Worm (Caenorhabditis elegans): ENCODE measurements around the gene F45E4.5.

ce11 chrIV:7633020-7633419, 4.2 kb upstream of the F45E4.5 start, which contains the start of gene plp-1:
- TF ChIP-seq rpc-1 (optimal IDR thresholded peaks at IDR 0.05) (no peak), rpc-1 (tag; optimal IDR thresholded peaks at IDR 0.05) (no peak), lin-35 (GFP tag; optimal IDR thresholded peaks at IDR 0.05) (no peak), pha-4 (tag; optimal IDR thresholded peaks at IDR 0.05) (no peak), nhr-90 (tag; optimal IDR thresholded peaks at IDR 0.05) (no peak), unc-62 (GFP tag; optimal IDR thresholded peaks at IDR 0.05) (no peak), snpc-1.1 (tag; optimal IDR thresholded peaks at IDR 0.05; ENCODE audit: insufficient read depth) (no peak), F39B2.1 (GFP tag; IDR thresholded peaks at IDR 0.05) (no peak), somi-1 (GFP tag; optimal IDR thresholded peaks at IDR 0.05) (no peak), F52B5.7 (tag; optimal IDR thresholded peaks at IDR 0.05) (no peak), bed-2 (GFP tag; IDR thresholded peaks at IDR 0.05) (no peak), B0336.3 (GFP tag; IDR thresholded peaks at IDR 0.05) (no peak), lsl-1 (GFP tag; optimal IDR thresholded peaks at IDR 0.05) (no peak)
